Worm (Caenorhabditis elegans) whole organism, L1 larva: Measurements from ENCODE around the gene lro-1.

Source experiments
- C04F5.9 ChIP-seq: sonication (generic microtip); optimal IDR thresholded peaks from 2 replicates; lab custom pipeline; 2016; ENCODE audit warnings: missing genetic modification characterization, missing compliant biosample characterization
- C34B4.2 ChIP-seq: sonication (generic microtip); optimal IDR thresholded peaks from 2 replicates; lab custom pipeline; 2017; ENCODE audit warnings: mild to moderate bottlenecking, missing genetic modification characterization, missing compliant biosample characterization
- Y116A8C.19 ChIP-seq: sonication (generic microtip); optimal IDR thresholded peaks from 2 replicates; lab custom pipeline; 2016; ENCODE audit warnings: missing compliant biosample characterization, missing genetic modification characterization, borderline replicate concordance
- blmp-1 ChIP-seq: fragments of 150-350 bp; optimal IDR thresholded peaks from 2 replicates; lab custom pipeline; 2014; ENCODE audit warnings: missing biosample characterization, missing genetic modification characterization
- ceh-63 ChIP-seq: fragments of 200-800 bp; sonication (Bioruptor generic); optimal IDR thresholded peaks from 2 replicates; lab custom pipeline; 2018; ENCODE audit warnings: mild to moderate bottlenecking, missing genetic modification characterization, missing compliant biosample characterization
- ceh-82 ChIP-seq, 3 experiments: fragments of 150-350 bp in 1 of 3; sonication (generic microtip) in 2 of 3; optimal IDR thresholded peaks; 2 replicates each; lab custom pipeline; 2014 to 2017; ENCODE audit warnings: missing biosample characterization in 3 of 3, missing genetic modification characterization in 3 of 3
- ceh-90 ChIP-seq: sonication (generic microtip); optimal IDR thresholded peaks from 2 replicates; lab custom pipeline; 2016; ENCODE audit warnings: missing genetic modification characterization, missing compliant biosample characterization
- dsc-1 ChIP-seq: sonication (generic microtip); optimal IDR thresholded peaks from 2 replicates; lab custom pipeline; 2016; ENCODE audit warnings: mild to moderate bottlenecking, missing genetic modification characterization, missing compliant biosample characterization
- efl-1 ChIP-seq, 4 experiments: fragments of 150-350 bp; optimal IDR thresholded peaks in 3 of 4; peaks in 1 of 4; 1 replicate in 1 of 4; 2 replicates in 3 of 4; lab custom pipeline; 2014; ENCODE audit warnings: missing biosample characterization in 2 of 4, missing genetic modification characterization in 2 of 4, missing genetic modification reagents in 2 of 4
- elt-2 ChIP-seq: sonication (generic microtip); optimal IDR thresholded peaks from 2 replicates; lab custom pipeline; 2016; ENCODE audit warnings: missing genetic modification characterization, mild to moderate bottlenecking, inconsistent platforms, missing compliant biosample characterization, missing genetic modification reagents
- elt-3 ChIP-seq, 6 experiments: fragments of 150-350 bp in 1 of 6; sonication (generic microtip); optimal IDR thresholded peaks; 2 replicates each; lab custom pipeline; 2017 to 2018; ENCODE audit warnings: missing biosample characterization in 6 of 6, missing genetic modification characterization in 6 of 6, inconsistent platforms in 1 of 6
- ets-5 ChIP-seq: fragments of 200-800 bp; sonication (Bioruptor generic); IDR thresholded peaks from 2 replicates; pipeline ENCODE4 v1.3.6; 2022; ENCODE audit warnings: missing genetic modification characterization, missing compliant biosample characterization
- hlh-17 ChIP-seq: fragments of 200-800 bp; sonication (Bioruptor generic); optimal IDR thresholded peaks from 2 replicates; lab custom pipeline; 2018; ENCODE audit warnings: missing genetic modification characterization, mild to moderate bottlenecking, missing compliant biosample characterization, moderate library complexity, borderline replicate concordance
- irx-1 ChIP-seq: sonication (generic microtip); optimal IDR thresholded peaks from 2 replicates; lab custom pipeline; 2016; ENCODE audit warnings: missing genetic modification characterization, missing compliant biosample characterization
- lin-14 ChIP-seq: fragments of 200-800 bp; sonication (Bioruptor generic); optimal IDR thresholded peaks from 2 replicates; lab custom pipeline; 2018; ENCODE audit warnings: mild to moderate bottlenecking, missing genetic modification characterization, moderate library complexity, missing compliant biosample characterization
- lin-15B ChIP-seq: fragments of 150-350 bp; sonication (generic microtip); optimal IDR thresholded peaks from 3 replicates; lab custom pipeline; 2014; ENCODE audit warnings: missing biosample characterization, missing genetic modification characterization
- lin-35 ChIP-seq, 2 experiments: fragments of 150-350 bp; optimal IDR thresholded peaks; 2 replicates each; lab custom pipeline; 2014; ENCODE audit warnings: missing biosample characterization in 2 of 2, missing genetic modification characterization in 2 of 2, missing genetic modification reagents in 2 of 2
- lsy-2 ChIP-seq, 2 experiments: fragments of 150-350 bp; optimal IDR thresholded peaks; 2 replicates each; lab custom pipeline; 2014; ENCODE audit warnings: missing biosample characterization in 2 of 2, missing genetic modification characterization in 2 of 2
- mab-9 ChIP-seq: fragments of 200-800 bp; sonication (Bioruptor generic); IDR thresholded peaks from 2 replicates; pipeline ENCODE4 v1.3.6; 2022; ENCODE audit warnings: missing genetic modification reagents, missing genetic modification characterization, missing compliant biosample characterization
- mdl-1 ChIP-seq, 2 experiments: fragments of 150-350 bp; optimal IDR thresholded peaks; 2 replicates each; lab custom pipeline; 2014 to 2017; ENCODE audit warnings: missing biosample characterization in 2 of 2, missing genetic modification characterization in 2 of 2, inconsistent platforms in 1 of 2
- mep-1 ChIP-seq: fragments of 150-350 bp; optimal IDR thresholded peaks from 2 replicates; lab custom pipeline; 2014; ENCODE audit warnings: missing biosample characterization, missing genetic modification characterization
- nhr-19 ChIP-seq: fragments of 200-800 bp; sonication (Bioruptor generic); conservative IDR thresholded peaks from 2 replicates; pipeline ENCODE4 v1.3.6; 2022; ENCODE audit warnings: missing genetic modification characterization, missing compliant biosample characterization
- nhr-20 ChIP-seq: sonication (generic microtip); optimal IDR thresholded peaks from 2 replicates; lab custom pipeline; 2016; ENCODE audit warnings: mild to moderate bottlenecking, missing genetic modification characterization, missing compliant biosample characterization
- nhr-237 ChIP-seq: fragments of 150-350 bp; optimal IDR thresholded peaks from 2 replicates; lab custom pipeline; 2014; ENCODE audit warnings: missing biosample characterization, missing genetic modification characterization
- nhr-28 ChIP-seq: fragments of 150-350 bp; optimal IDR thresholded peaks from 2 replicates; lab custom pipeline; 2014; ENCODE audit warnings: missing biosample characterization, missing genetic modification characterization
- nhr-47 ChIP-seq: sonication (generic microtip); optimal IDR thresholded peaks from 2 replicates; lab custom pipeline; 2016; ENCODE audit warnings: mild to moderate bottlenecking, missing genetic modification characterization, moderate library complexity, missing compliant biosample characterization
- nhr-71 ChIP-seq: sonication (generic microtip); optimal IDR thresholded peaks from 2 replicates; lab custom pipeline; 2016; ENCODE audit warnings: mild to moderate bottlenecking, missing genetic modification characterization, moderate library complexity, missing compliant biosample characterization
- nhr-77 ChIP-seq: fragments of 150-350 bp; optimal IDR thresholded peaks from 2 replicates; lab custom pipeline; 2014; ENCODE audit warnings: missing biosample characterization, missing genetic modification characterization
- nhr-85 ChIP-seq: sonication (generic microtip); peaks from one replicate; lab custom pipeline; 2016; ENCODE audit warnings: missing genetic modification characterization, inconsistent platforms, missing compliant biosample characterization
- rnt-1 ChIP-seq: sonication (generic microtip); optimal IDR thresholded peaks from 2 replicates; lab custom pipeline; 2016; ENCODE audit warnings: mild to moderate bottlenecking, missing genetic modification characterization, moderate library complexity, missing compliant biosample characterization
- skn-1 ChIP-seq: fragments of 150-350 bp; optimal IDR thresholded peaks from 2 replicates; lab custom pipeline; 2014; ENCODE audit warnings: missing biosample characterization, missing genetic modification characterization
- snu-23 ChIP-seq: sonication (generic microtip); optimal IDR thresholded peaks from 2 replicates; lab custom pipeline; 2016; ENCODE audit warnings: missing genetic modification characterization, missing compliant biosample characterization
- swsn-7 ChIP-seq: sonication (generic microtip); optimal IDR thresholded peaks from 2 replicates; lab custom pipeline; 2016; ENCODE audit warnings: missing genetic modification characterization, missing compliant biosample characterization
- tbx-2 ChIP-seq: sonication (generic microtip); optimal IDR thresholded peaks from 2 replicates; lab custom pipeline; 2016; ENCODE audit warnings: missing genetic modification characterization, missing compliant biosample characterization
- tlp-1 ChIP-seq: fragments of 150-350 bp; optimal IDR thresholded peaks from 2 replicates; lab custom pipeline; 2014; ENCODE audit warnings: missing biosample characterization, missing genetic modification characterization
- unc-130 ChIP-seq: fragments of 150-350 bp; optimal IDR thresholded peaks from 2 replicates; lab custom pipeline; 2017; ENCODE audit warnings: missing biosample characterization, missing genetic modification characterization, inconsistent platforms
- xbp-1 ChIP-seq: sonication (generic microtip); optimal IDR thresholded peaks from 2 replicates; lab custom pipeline; 2016; ENCODE audit warnings: missing genetic modification characterization, missing compliant biosample characterization

Gene lro-1

ce11 chrX:6238973-6239372 is 32.9 kb upstream of the lro-1 start, which contains the start of gene rml-3:
TSS of gene rml-3 (minus strand) at chrX:6239065.
- peak; percentile 25 for TF ChIP-seq nhr-85 (tag; lab: Kevin White, UChicago)
- TF ChIP-seq lin-14 (GFP tag; lab: Kevin White, UChicago) = peak; percentile 25
- TF ChIP-seq C34B4.2 = no peak
- peak; percentile 19 for TF ChIP-seq blmp-1 (tag; lab: Kevin White, UChicago)
- no peak for TF ChIP-seq unc-130 (tag; lab: Kevin White, UChicago)

ce11 chrX:6239927-6240639 is 31.8 kb upstream of the lro-1 start:
- TF ChIP-seq nhr-71 (tag; lab: Kevin White, UChicago) (peak; percentile 68), lsy-2 (tag; optimal IDR thresholded peaks at IDR 0.05; lab: Kevin White, UChicago) (peak in 1 of 2 experiments; percentile 11), dsc-1 (tag; lab: Kevin White, UChicago) (peak; percentile 43), ceh-82 (tag; optimal IDR thresholded peaks at IDR 0.05; lab: Kevin White, UChicago) (peak in 2 of 3 experiments; percentile 18 to 41), irx-1 (no peak), nhr-28 (no peak), rnt-1 (peak; percentile 65), tbx-2 (tag; lab: Kevin White, UChicago) (peak; percentile 47), Y116A8C.19 (tag; lab: Kevin White, UChicago) (no peak), swsn-7 (tag; lab: Kevin White, UChicago) (peak; percentile 40), tlp-1 (tag; lab: Kevin White, UChicago) (no peak), nhr-47 (tag; lab: Kevin White, UChicago) (peak; percentile 37), efl-1 (optimal IDR thresholded peaks at IDR 0.05; lab: Kevin White, UChicago) (no peak), efl-1 (GFP tag; optimal IDR thresholded peaks at IDR 0.05 in 1 of 2; lab: Kevin White, UChicago) (peak in 1 of 2 experiments; percentile 64), mep-1 (tag; lab: Kevin White, UChicago) (peak; percentile 39), lin-15B (tag; lab: Kevin White, UChicago) (no peak), skn-1 (tag; lab: Kevin White, UChicago) (peak; percentile 15), blmp-1 (tag; lab: Kevin White, UChicago) (peak; percentile 26), lin-14 (GFP tag; lab: Kevin White, UChicago) (peak; percentile 92), C04F5.9 (tag; lab: Kevin White, UChicago) (no peak), snu-23 (GFP tag; lab: Kevin White, UChicago) (peak; percentile 58), mdl-1 (tag; optimal IDR thresholded peaks at IDR 0.05; lab: Kevin White, UChicago) (peak in 1 of 2 experiments; percentile 55), nhr-77 (tag; lab: Kevin White, UChicago) (no peak), hlh-17 (GFP tag; lab: Kevin White, UChicago) (no peak), ets-5 (no peak), xbp-1 (tag; lab: Kevin White, UChicago) (peak; percentile 52), nhr-20 (tag; lab: Kevin White, UChicago) (peak; percentile 37), nhr-237 (tag; lab: Kevin White, UChicago) (no peak)
- TF ChIP-seq, all 84 proteins: peak for 17

- no peak for TF ChIP-seq swsn-7 (tag; lab: Kevin White, UChicago)
- TF ChIP-seq mab-9 (GFP tag; lab: Robert Waterston, UW) = no peak
- no peak for TF ChIP-seq ceh-63
- TF ChIP-seq elt-3 (tag; optimal IDR thresholded peaks at IDR 0.05; lab: Kevin White, UChicago) = peak in 1 of 6 experiments; percentile 87
- peak; percentile 57 for TF ChIP-seq elt-2 (tag; lab: Kevin White, UChicago)
- no peak for TF ChIP-seq lsy-2 (tag; optimal IDR thresholded peaks at IDR 0.05; lab: Kevin White, UChicago)
- TF ChIP-seq nhr-19 = peak; percentile 63
- TF ChIP-seq lin-35 (GFP tag; optimal IDR thresholded peaks at IDR 0.05; lab: Kevin White, UChicago) = peak in 1 of 2 experiments; percentile 34
- peak; percentile 24 for TF ChIP-seq nhr-20 (tag; lab: Kevin White, UChicago)
- peak; percentile 24 for TF ChIP-seq nhr-71 (tag; lab: Kevin White, UChicago)
- peak in 1 of 2 experiments; percentile 33 for TF ChIP-seq mdl-1 (tag; optimal IDR thresholded peaks at IDR 0.05; lab: Kevin White, UChicago)
- TF ChIP-seq ceh-90 (tag; lab: Kevin White, UChicago) = no peak
Measured at ce11 chrX:6240640-6241033, 31.3 kb upstream of the lro-1 start, which contains the start of gene got-2.2. TSS of gene got-2.2 (plus strand) at chrX:6240983.
